Fruit fly (Drosophila melanogaster) whole organism, embryonic: ENCODE measurements around the gene snk.

Source experiments
- Aef1 ChIP-seq: fragments of 200-800 bp; sonication (Bioruptor generic); IDR thresholded peaks from 3 replicates; pipeline ENCODE4 v1.3.6; 2022; ENCODE audit warnings: missing biosample characterization, missing genetic modification characterization
- CG10366 ChIP-seq: fragments of 200-800 bp; sonication (Bioruptor generic); IDR thresholded peaks from 2 replicates; pipeline ENCODE4 v1.3.6; 2022; ENCODE audit warnings: missing biosample characterization, missing genetic modification characterization
- CG12071 ChIP-seq: fragments of 200-800 bp; sonication (Bioruptor generic); optimal IDR thresholded peaks from 3 replicates; lab custom pipeline; 2018; ENCODE audit warnings: missing biosample characterization, mild to moderate bottlenecking, missing genetic modification characterization
- CG12942 ChIP-seq: fragments of 200-800 bp; sonication (Bioruptor generic); optimal IDR thresholded peaks from 3 replicates; lab custom pipeline; 2016; ENCODE audit warnings: missing biosample characterization, missing genetic modification characterization
- CG13123 ChIP-seq: fragments of 200-800 bp; sonication (Bioruptor generic); optimal IDR thresholded peaks from 2 replicates; lab custom pipeline; 2016; ENCODE audit warnings: missing biosample characterization, missing genetic modification characterization
- CG15479 ChIP-seq: fragments of 200-800 bp; sonication (Bioruptor generic); optimal IDR thresholded peaks from 3 replicates; lab custom pipeline; 2019; ENCODE audit warnings: missing biosample characterization, mild to moderate bottlenecking, missing genetic modification characterization, moderate library complexity
- CG17328 ChIP-seq: fragments of 200-800 bp; sonication (Bioruptor generic); IDR thresholded peaks from 2 replicates; pipeline ENCODE4 v1.3.6; 2022; ENCODE audit warnings: missing biosample characterization, missing genetic modification characterization
- CG2875 ChIP-seq: fragments of 200-800 bp; sonication (Bioruptor generic); optimal IDR thresholded peaks from 2 replicates; lab custom pipeline; 2017; ENCODE audit warnings: missing biosample characterization, mild to moderate bottlenecking, missing genetic modification characterization, missing genetic modification reagents
- CG3847 ChIP-seq: fragments of 200-800 bp; sonication (Bioruptor generic); IDR thresholded peaks from 2 replicates; pipeline ENCODE4 v1.3.6; 2022; ENCODE audit warnings: missing biosample characterization, missing genetic modification characterization
- CG4424 ChIP-seq: fragments of 200-800 bp; sonication (Bioruptor generic); optimal IDR thresholded peaks from 3 replicates; lab custom pipeline; 2016; ENCODE audit warnings: missing biosample characterization, missing genetic modification characterization
- CG9609 ChIP-seq: fragments of 200-800 bp; sonication (Bioruptor generic); optimal IDR thresholded peaks from 3 replicates; lab custom pipeline; 2016; ENCODE audit warnings: missing biosample characterization, missing genetic modification characterization
- CHES-1-like ChIP-seq: fragments of 200-800 bp; sonication (Bioruptor generic); optimal IDR thresholded peaks from 2 replicates; lab custom pipeline; 2016; ENCODE audit warnings: missing biosample characterization, missing genetic modification characterization
- CoRest ChIP-seq: fragments of 200-800 bp; sonication (Bioruptor generic); optimal IDR thresholded peaks from 3 replicates; lab custom pipeline; 2018; ENCODE audit warnings: missing biosample characterization, mild to moderate bottlenecking, missing genetic modification characterization, moderate library complexity
- Deaf1 ChIP-seq: fragments of 200-800 bp; optimal IDR thresholded peaks from 3 replicates; lab custom pipeline; 2019; ENCODE audit warnings: missing biosample characterization, mild to moderate bottlenecking, missing genetic modification characterization, moderate library complexity
- Dfd ChIP-seq, 2 experiments: fragments of >200 bp; optimal IDR thresholded peaks; 2 replicates each; lab custom pipeline; 2017; ENCODE audit warnings: missing biosample characterization in 2 of 2, missing genetic modification characterization in 2 of 2
- E2f1 ChIP-seq: fragments of 200-800 bp; sonication (Bioruptor generic); IDR thresholded peaks from 2 replicates; pipeline ENCODE4 v1.3.6; 2022; ENCODE audit warnings: missing biosample characterization, missing genetic modification characterization
- Fer1 ChIP-seq: fragments of 200-800 bp; sonication (Bioruptor generic); optimal IDR thresholded peaks from 2 replicates; lab custom pipeline; 2017; ENCODE audit warnings: missing biosample characterization, mild to moderate bottlenecking, missing genetic modification characterization
- HHEX ChIP-seq: fragments of 200-800 bp; sonication (Bioruptor generic); optimal IDR thresholded peaks from 3 replicates; lab custom pipeline; 2017; ENCODE audit warnings: missing biosample characterization, mild to moderate bottlenecking, missing genetic modification characterization, missing genetic modification reagents
- HLH4C ChIP-seq: fragments of 200-800 bp; sonication (Bioruptor generic); IDR thresholded peaks from 3 replicates; pipeline ENCODE4 v1.3.6; 2022; ENCODE audit warnings: missing biosample characterization, missing genetic modification characterization; ENCODE audit not compliant: partially characterized antibody
- Hr39 ChIP-seq: fragments of >200 bp; optimal IDR thresholded peaks from 2 replicates; lab custom pipeline; 2017
- Nf-YB ChIP-seq: fragments of 200-800 bp; sonication (Bioruptor generic); optimal IDR thresholded peaks from 3 replicates; lab custom pipeline; 2019; ENCODE audit warnings: missing biosample characterization, mild to moderate bottlenecking, missing genetic modification characterization, moderate library complexity
- Nf-YC ChIP-seq: fragments of 200-800 bp; optimal IDR thresholded peaks from 3 replicates; lab custom pipeline; 2019; ENCODE audit warnings: missing biosample characterization, mild to moderate bottlenecking, missing genetic modification characterization, moderate library complexity
- Oaz ChIP-seq: fragments of 200-800 bp; sonication (Bioruptor generic); IDR thresholded peaks from 2 replicates; pipeline ENCODE4 v1.3.6; 2022; ENCODE audit warnings: missing biosample characterization, missing genetic modification characterization
- Opbp ChIP-seq: fragments of 200-800 bp; sonication (Bioruptor generic); IDR thresholded peaks from 3 replicates; pipeline ENCODE4 v1.3.6; 2022; ENCODE audit warnings: missing biosample characterization, missing genetic modification characterization; ENCODE audit not compliant: partially characterized antibody
- Sox100B ChIP-seq: fragments of 200-800 bp; sonication (Bioruptor generic); optimal IDR thresholded peaks from 3 replicates; lab custom pipeline; 2018; ENCODE audit warnings: missing biosample characterization, mild to moderate bottlenecking, missing genetic modification characterization
- cad ChIP-seq: fragments of >200 bp; optimal IDR thresholded peaks from 2 replicates; lab custom pipeline; 2017; ENCODE audit warnings: missing biosample characterization, missing genetic modification characterization
- cas ChIP-seq: fragments of 200-800 bp; sonication (Bioruptor generic); IDR thresholded peaks from 2 replicates; pipeline ENCODE4 v1.3.6; 2022; ENCODE audit warnings: missing biosample characterization, missing genetic modification characterization
- cg ChIP-seq: fragments of 200-800 bp; sonication (Bioruptor generic); optimal IDR thresholded peaks from 3 replicates; lab custom pipeline; 2019; ENCODE audit warnings: missing biosample characterization, mild to moderate bottlenecking, missing genetic modification characterization, moderate library complexity
- ewg ChIP-seq: fragments of 200-800 bp; sonication (Bioruptor generic); optimal IDR thresholded peaks from 3 replicates; lab custom pipeline; 2017; ENCODE audit warnings: mild to moderate bottlenecking, missing biosample characterization, missing genetic modification reagents, missing genetic modification characterization
- gem ChIP-seq: fragments of 200-800 bp; sonication (Bioruptor generic); optimal IDR thresholded peaks from 2 replicates; lab custom pipeline; 2019; ENCODE audit warnings: missing biosample characterization, mild to moderate bottlenecking, missing genetic modification characterization, moderate library complexity
- jing ChIP-seq: fragments of 200-800 bp; sonication (Bioruptor generic); optimal IDR thresholded peaks from 2 replicates; lab custom pipeline; 2018; ENCODE audit warnings: missing biosample characterization, mild to moderate bottlenecking, missing genetic modification characterization
- mld ChIP-seq: fragments of 200-800 bp; sonication (Bioruptor generic); IDR thresholded peaks from 3 replicates; pipeline ENCODE4 v1.3.6; 2022; ENCODE audit warnings: missing biosample characterization, missing genetic modification characterization; ENCODE audit not compliant: partially characterized antibody
- pan ChIP-seq, 4 experiments: fragments of >200 bp in 3 of 4; fragments of 200-800 bp in 1 of 4; sonication (Bioruptor generic) in 1 of 4; optimal IDR thresholded peaks in 3 of 4; IDR thresholded peaks in 1 of 4; 2 replicates each; pipeline versions ENCODE4 v1.3.6 to Lab custom; 2017 to 2022; ENCODE audit warnings: missing biosample characterization in 2 of 4, missing genetic modification characterization in 2 of 4, mixed read lengths in 1 of 4
- pho ChIP-seq: fragments of 200-800 bp; sonication (Bioruptor generic); optimal IDR thresholded peaks from 2 replicates; lab custom pipeline; 2016; ENCODE audit warnings: missing biosample characterization, missing genetic modification characterization
- pum ChIP-seq: fragments of 200-800 bp; sonication (Bioruptor generic); optimal IDR thresholded peaks from 2 replicates; lab custom pipeline; 2016; ENCODE audit warnings: missing biosample characterization, missing genetic modification characterization
- slp2 ChIP-seq: fragments of 200-800 bp; sonication (Bioruptor generic); optimal IDR thresholded peaks from 2 replicates; lab custom pipeline; 2016; ENCODE audit warnings: missing biosample characterization, missing genetic modification characterization
- tll ChIP-seq, 2 experiments: fragments of 200-800 bp in 1 of 2; fragments of >200 bp in 1 of 2; sonication (Bioruptor generic) in 1 of 2; optimal IDR thresholded peaks; 2 replicates each; lab custom pipeline; 2017 to 2019; ENCODE audit warnings: missing biosample characterization in 2 of 2, missing genetic modification characterization in 2 of 2, mild to moderate bottlenecking in 1 of 2, moderate library complexity in 1 of 2
- twi ChIP-seq: fragments of 200-800 bp; optimal IDR thresholded peaks from 2 replicates; lab custom pipeline; 2019; ENCODE audit warnings: missing biosample characterization, mild to moderate bottlenecking, missing genetic modification characterization, moderate library complexity
- vvl ChIP-seq: fragments of 200-800 bp; sonication (Bioruptor generic); IDR thresholded peaks from 2 replicates; pipeline ENCODE4 v1.3.6; 2022; ENCODE audit warnings: missing biosample characterization, missing genetic modification characterization
- wor ChIP-seq: fragments of 200-800 bp; sonication (Bioruptor generic); IDR thresholded peaks from 2 replicates; pipeline ENCODE4 v1.3.6; 2022; ENCODE audit warnings: missing biosample characterization, missing genetic modification characterization
- z ChIP-seq: fragments of 200-800 bp; sonication (Bioruptor generic); IDR thresholded peaks from 3 replicates; pipeline ENCODE4 v1.3.6; 2022; ENCODE audit warnings: missing biosample characterization, missing genetic modification characterization
- zen ChIP-seq: fragments of 200-800 bp; sonication (Bioruptor generic); optimal IDR thresholded peaks from 3 replicates; lab custom pipeline; 2018; ENCODE audit warnings: missing biosample characterization, mild to moderate bottlenecking, missing genetic modification characterization, moderate library complexity
- zfh2 ChIP-seq: fragments of 200-800 bp; sonication (Bioruptor generic); optimal IDR thresholded peaks from 2 replicates; lab custom pipeline; 2016; ENCODE audit warnings: missing biosample characterization, missing genetic modification characterization

snk gene

dm6 chr3R:13073174-13073573, 30.6 kb upstream of the snk start:
- peak; percentile 12 for TF ChIP-seq ewg (GFP tag; lab: Kevin White, UChicago)
- no peak for TF ChIP-seq CoRest (tag; lab: Kevin White, UChicago)
- no peak for TF ChIP-seq Fer1
- TF ChIP-seq z (GFP tag; lab: Robert Waterston, UW) = peak; percentile 93
- peak; percentile 86 for TF ChIP-seq Nf-YC (tag; lab: Kevin White, UChicago)
- peak; percentile 63 for TF ChIP-seq cg
- TF ChIP-seq Nf-YB (GFP tag; lab: Kevin White, UChicago) = peak; percentile 78
- TF ChIP-seq Deaf1 (tag; lab: Kevin White, UChicago) = peak; percentile 42
- TF ChIP-seq Hr39 (lab: Kevin White, UChicago) = peak; percentile 4

- TF ChIP-seq CG15479 (GFP tag; lab: Kevin White, UChicago) (peak; percentile 93), CoRest (tag; lab: Kevin White, UChicago) (no peak), mld (GFP tag; lab: Robert Waterston, UW) (no peak), tll (GFP tag; optimal IDR thresholded peaks at IDR 0.05; lab: Kevin White, UChicago) (peak; percentile 31 to 99), CG9609 (GFP tag; lab: Kevin White, UChicago) (no peak), cg (peak; percentile 14), zen (peak; percentile 62), cad (GFP tag; lab: Kevin White, UChicago) (peak; percentile 63)
Observed at dm6 chr3R:13072052-13072451, 29.5 kb upstream of the snk start.

- peak in 1 of 2 experiments; percentile 39 for TF ChIP-seq tll (GFP tag; optimal IDR thresholded peaks at IDR 0.05; lab: Kevin White, UChicago)
- peak; percentile 98 for TF ChIP-seq twi (tag; lab: Kevin White, UChicago)
- TF ChIP-seq CG3847 (GFP tag; lab: Robert Waterston, UW) = no peak
- TF ChIP-seq CG15479 (GFP tag; lab: Kevin White, UChicago) = peak; percentile 82
- TF ChIP-seq cad (GFP tag; lab: Kevin White, UChicago) = peak; percentile 40
Observed at dm6 chr3R:13070011-13070619, 27.5 kb upstream of the snk start.

DNA sequence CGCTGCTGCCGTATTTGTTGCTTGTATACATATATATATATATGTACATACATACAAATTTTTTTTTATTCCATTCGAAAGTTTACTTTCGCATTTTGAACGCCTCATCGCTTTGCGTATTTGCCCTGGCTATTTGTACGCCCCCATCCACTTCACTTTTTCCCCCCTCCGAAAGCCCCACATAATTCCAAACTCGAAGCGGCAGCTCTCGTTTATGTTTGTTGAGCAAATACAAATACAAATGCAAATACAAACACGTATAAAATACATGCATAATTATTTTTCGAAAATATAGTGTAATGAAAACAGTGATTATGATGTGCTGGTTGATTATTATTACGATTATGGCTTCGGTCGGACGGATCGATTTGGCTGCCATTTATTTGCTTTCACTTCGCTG, 25.5 kb upstream of the snk start:
- TF ChIP-seq jing (GFP tag; lab: Kevin White, UChicago) (peak; percentile 77), CG4424 (GFP tag; lab: Kevin White, UChicago) (peak; percentile 78), Aef1 (GFP tag; lab: Robert Waterston, UW) (peak; percentile 17; the same call in 1 of the 3 replicates), CG13123 (GFP tag; lab: Kevin White, UChicago) (peak; percentile 80), CG17328 (peak; percentile 66), Oaz (no peak), cas (GFP tag; lab: Robert Waterston, UW) (no peak), Opbp (GFP tag; lab: Robert Waterston, UW) (no peak), wor (GFP tag; lab: Robert Waterston, UW) (no peak), gem (tag; lab: Kevin White, UChicago) (peak; percentile 93), pan (optimal IDR thresholded peaks at IDR 0.05; lab: Kevin White, UChicago) (no peak), pan (GFP tag; optimal IDR thresholded peaks at IDR 0.05 in 1 of 2, IDR thresholded peaks at IDR 0.05 in 1 of 2) (peak in 1 of 2 experiments; percentile 65), vvl (GFP tag; lab: Robert Waterston, UW) (peak; percentile 86), z (GFP tag; lab: Robert Waterston, UW) (0 out of 3 replicates have a peak, but pooled peaks have one; percentile 51), slp2 (peak; percentile 50), pum (GFP tag; lab: Kevin White, UChicago) (peak; percentile 71), CG12942 (peak; percentile 78), E2f1 (GFP tag; lab: Robert Waterston, UW) (no peak), HHEX (GFP tag; lab: Kevin White, UChicago) (peak; percentile 89), Sox100B (GFP tag; lab: Kevin White, UChicago) (peak; percentile 95), HLH4C (GFP tag; lab: Robert Waterston, UW) (no peak), CHES-1-like (GFP tag; lab: Kevin White, UChicago) (peak; percentile 60), CG10366 (GFP tag; lab: Robert Waterston, UW) (peak; percentile 51), Deaf1 (tag; lab: Kevin White, UChicago) (peak; percentile 41), pho (peak; percentile 16), CG12071 (GFP tag; lab: Kevin White, UChicago) (peak; percentile 95), CG2875 (GFP tag; lab: Kevin White, UChicago) (peak; percentile 97), zfh2 (GFP tag; lab: Kevin White, UChicago) (no peak), Dfd (GFP tag; optimal IDR thresholded peaks at IDR 0.05; lab: Kevin White, UChicago) (no peak)
